Fruit fly (Drosophila melanogaster): ENCODE data around the gene CG9988.

Gene CG9988

DNA sequence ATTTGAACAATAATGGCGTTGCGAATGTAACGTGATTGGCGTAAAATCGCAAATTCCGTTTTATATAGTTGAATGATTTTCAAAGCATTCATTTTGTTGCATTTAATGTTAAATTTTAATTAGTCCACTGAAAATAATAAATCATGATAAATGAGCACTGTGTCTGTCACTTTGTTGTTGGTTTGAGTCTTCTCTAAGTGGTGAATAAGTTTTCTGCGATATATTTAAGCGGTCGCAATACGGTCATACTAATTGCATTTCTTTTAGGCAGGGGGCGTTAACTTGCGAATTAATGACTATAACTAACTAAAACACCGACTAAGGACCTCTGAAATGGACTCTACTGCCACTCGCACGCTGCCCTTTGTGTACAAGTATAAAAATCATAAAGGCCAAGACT lies 30.4 kb upstream of the CG9988 start, which contains the start of gene CG9986 (continued):
- TF ChIP-seq cg (GFP tag; optimal IDR thresholded peaks at IDR 0.05) (no peak), Hr78 (GFP tag; optimal IDR thresholded peaks at IDR 0.05) (no peak), Opbp (GFP tag; IDR thresholded peaks at IDR 0.05; ENCODE audit: partially characterized antibody) (peak; percentile 51; the same call in 2 of the 3 replicates), YL-1 (GFP tag; optimal IDR thresholded peaks at IDR 0.05) (peak; percentile 86), zfh1 (GFP tag; IDR thresholded peaks at IDR 0.05) (no peak), nmo (GFP tag; optimal IDR thresholded peaks at IDR 0.05) (peak; percentile 31), phol (tag; optimal IDR thresholded peaks at IDR 0.05) (peak; percentile 43), Nf-YA (GFP tag; IDR thresholded peaks at IDR 0.05) (no peak), amos (GFP tag; IDR thresholded peaks at IDR 0.05; ENCODE audit: partially characterized antibody) (peak; percentile 31; the same call in 1 of the 2 replicates), CG3281 (GFP tag; optimal IDR thresholded peaks at IDR 0.05) (no peak), CG14710 (tag; optimal IDR thresholded peaks at IDR 0.05) (peak; percentile 32)

DNA sequence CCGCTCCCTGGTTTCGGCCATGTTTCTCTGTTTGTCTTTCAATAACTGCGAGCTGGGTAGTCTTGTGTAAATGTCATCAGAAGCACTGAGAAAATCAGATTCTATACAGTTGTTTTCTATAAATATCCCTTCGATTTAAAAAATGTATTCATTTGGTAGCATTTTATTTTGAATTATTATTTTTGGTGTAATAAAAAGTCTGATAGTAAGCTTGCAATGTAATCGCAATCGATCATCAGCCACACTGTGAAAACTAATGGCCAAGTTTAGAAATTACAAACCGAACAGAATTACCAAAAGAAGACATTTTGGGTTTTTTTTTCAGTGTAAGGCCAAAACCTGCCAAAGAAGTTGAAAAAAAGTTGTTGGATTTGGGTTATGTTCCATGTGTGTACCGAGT lies 15.4 kb upstream of the CG9988 start:
- TF ChIP-seq CG17359 (tag; optimal IDR thresholded peaks at IDR 0.05) = peak; percentile 16
- TF ChIP-seq Ets65A (GFP tag) = peak; percentile 77
- peak; percentile 38 for TF ChIP-seq CG18599 (GFP tag; optimal IDR thresholded peaks at IDR 0.05)
- no peak for TF ChIP-seq CG8924 (tag; optimal IDR thresholded peaks at IDR 0.05)
- peak; percentile 12 for TF ChIP-seq Sox102F (GFP tag; optimal IDR thresholded peaks at IDR 0.05)
- peak; percentile 38 for TF ChIP-seq Hmr (GFP tag; optimal IDR thresholded peaks at IDR 0.05)
- peak; percentile 71 for TF ChIP-seq sens (GFP tag)
- 0 out of 2 replicates have a peak, but pooled peaks have one; percentile 14 for TF ChIP-seq seq (GFP tag; IDR thresholded peaks at IDR 0.05)
- TF ChIP-seq CG7556 (GFP tag; optimal IDR thresholded peaks at IDR 0.05) = peak; percentile 40
- peak; percentile 12 for TF ChIP-seq fd96Cb (tag; optimal IDR thresholded peaks at IDR 0.05)
- peak; percentile 31 for TF ChIP-seq dmrt99B (tag; optimal IDR thresholded peaks at IDR 0.05)
- no peak for TF ChIP-seq CG15479 (GFP tag; optimal IDR thresholded peaks at IDR 0.05)
- no peak for TF ChIP-seq salm (tag; optimal IDR thresholded peaks at IDR 0.05)
- peak; percentile 23 for TF ChIP-seq lab (GFP tag; optimal IDR thresholded peaks at IDR 0.05)

DNA sequence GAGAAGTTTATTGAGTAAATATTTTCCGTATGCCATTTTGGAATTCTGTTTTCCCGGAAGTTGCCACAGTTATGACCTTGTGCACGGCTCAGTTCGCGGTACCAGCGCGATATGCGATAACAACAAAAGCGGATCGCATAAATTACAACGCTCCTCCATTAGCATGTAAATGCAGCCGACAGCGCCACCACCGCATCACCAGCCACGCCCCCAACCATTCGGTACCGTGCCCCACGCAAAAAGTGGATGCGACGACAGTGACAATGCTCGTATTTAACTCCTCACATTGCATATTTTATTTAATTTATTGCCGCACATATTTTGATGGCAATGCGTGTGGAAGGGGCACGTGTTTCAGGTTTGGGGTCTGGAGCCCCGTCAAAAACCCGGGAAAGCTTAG lies 13.1 kb upstream of the CG9988 start:
- TF ChIP-seq Fer1 (GFP tag; optimal IDR thresholded peaks at IDR 0.05) (no peak), sr (GFP tag; IDR thresholded peaks at IDR 0.05) (peak; percentile 70; the same call in 2 of the 3 replicates), ind (GFP tag; optimal IDR thresholded peaks at IDR 0.05) (no peak), bcd (GFP tag; optimal IDR thresholded peaks at IDR 0.05) (no peak), sisA (GFP tag; IDR thresholded peaks at IDR 0.05) (no peak), CG4404 (GFP tag; IDR thresholded peaks at IDR 0.05) (no peak), CG12219 (GFP tag; optimal IDR thresholded peaks at IDR 0.05) (no peak), vvl (GFP tag; IDR thresholded peaks at IDR 0.05) (peak; percentile 52; the same call in 1 of the 2 replicates), CG3995 (GFP tag; optimal IDR thresholded peaks at IDR 0.05) (no peak), CG32772 (GFP tag; IDR thresholded peaks at IDR 0.05) (no peak), gce (GFP tag; IDR thresholded peaks at IDR 0.05) (no peak), Optix (GFP tag; IDR thresholded peaks at IDR 0.05) (0 out of 3 replicates have a peak, but pooled peaks have one; percentile 30)

All from whole organism, embryonic.